Fruit fly (Drosophila melanogaster) whole organism, embryonic: Measurements from ENCODE around the gene Polr3E.

Experiments
- ATbp ChIP-seq: fragments of 200-800 bp; sonication (Bioruptor generic); optimal IDR thresholded peaks from 2 replicates; lab custom pipeline; 2017; ENCODE audit warnings: missing biosample characterization, mild to moderate bottlenecking, missing genetic modification characterization, missing genetic modification reagents
- CG10543 ChIP-seq: fragments of 200-800 bp; sonication (Bioruptor generic); optimal IDR thresholded peaks from 3 replicates; lab custom pipeline; 2017; ENCODE audit warnings: missing biosample characterization, mild to moderate bottlenecking, missing genetic modification characterization, moderate library complexity
- CG12071 ChIP-seq: fragments of 200-800 bp; sonication (Bioruptor generic); optimal IDR thresholded peaks from 3 replicates; lab custom pipeline; 2018; ENCODE audit warnings: missing biosample characterization, mild to moderate bottlenecking, missing genetic modification characterization
- CG13775 ChIP-seq: fragments of 200-800 bp; sonication (Bioruptor generic); optimal IDR thresholded peaks from 3 replicates; lab custom pipeline; 2017; ENCODE audit warnings: missing biosample characterization, mild to moderate bottlenecking, missing genetic modification characterization
- CG13894 ChIP-seq: fragments of 200-800 bp; sonication (Bioruptor generic); optimal IDR thresholded peaks from 3 replicates; lab custom pipeline; 2018; ENCODE audit warnings: missing biosample characterization, mild to moderate bottlenecking, missing genetic modification characterization, moderate library complexity
- CG14014 ChIP-seq: fragments of 200-800 bp; sonication (Bioruptor generic); IDR thresholded peaks from 2 replicates; pipeline ENCODE4 v1.3.6; 2022; ENCODE audit warnings: missing biosample characterization, missing genetic modification characterization
- CG15514 ChIP-seq: fragments of 200-800 bp; sonication (Bioruptor generic); optimal IDR thresholded peaks from 3 replicates; lab custom pipeline; 2017; ENCODE audit warnings: missing biosample characterization, missing genetic modification characterization, mild to moderate bottlenecking, moderate library complexity, missing genetic modification reagents
- CG17912 ChIP-seq: fragments of 200-800 bp; sonication (Bioruptor generic); optimal IDR thresholded peaks from 2 replicates; lab custom pipeline; 2018; ENCODE audit warnings: missing biosample characterization, mild to moderate bottlenecking, missing genetic modification characterization
- CG18476 ChIP-seq: fragments of 200-800 bp; sonication (Bioruptor generic); optimal IDR thresholded peaks from 2 replicates; lab custom pipeline; 2016; ENCODE audit warnings: missing biosample characterization, mild to moderate bottlenecking, missing genetic modification characterization
- CG32532 ChIP-seq: fragments of 200-800 bp; sonication (Bioruptor generic); IDR thresholded peaks from 2 replicates; pipeline ENCODE4 v1.3.6; 2022; ENCODE audit warnings: missing biosample characterization, missing genetic modification characterization
- CG4617 ChIP-seq: fragments of 200-800 bp; sonication (Bioruptor generic); optimal IDR thresholded peaks from 3 replicates; lab custom pipeline; 2016; ENCODE audit warnings: missing biosample characterization, missing genetic modification characterization, borderline replicate concordance
- CG4707 ChIP-seq: fragments of 200-800 bp; sonication (Bioruptor generic); optimal IDR thresholded peaks from 2 replicates; lab custom pipeline; 2018; ENCODE audit warnings: missing biosample characterization, mild to moderate bottlenecking, missing genetic modification characterization, moderate library complexity
- CG6175 ChIP-seq: fragments of 200-800 bp; sonication (Bioruptor generic); IDR thresholded peaks from 3 replicates; pipeline ENCODE4 v1.3.6; 2022; ENCODE audit warnings: missing biosample characterization, missing genetic modification characterization
- CG6791 ChIP-seq: fragments of 200-800 bp; sonication (Bioruptor generic); IDR thresholded peaks from 3 replicates; pipeline ENCODE4 v1.3.6; 2022; ENCODE audit warnings: missing biosample characterization, missing genetic modification characterization; ENCODE audit not compliant: partially characterized antibody
- CG8478 ChIP-seq: fragments of >200 bp; optimal IDR thresholded peaks from 2 replicates; lab custom pipeline; 2018
- Dad ChIP-seq: fragments of 200-800 bp; sonication (Bioruptor generic); optimal IDR thresholded peaks from 3 replicates; lab custom pipeline; 2016; ENCODE audit warnings: missing biosample characterization, missing genetic modification characterization
- Eip74EF ChIP-seq, 2 experiments: fragments of 200-800 bp in 1 of 2; fragments of >200 bp in 1 of 2; sonication (Bioruptor generic) in 1 of 2; optimal IDR thresholded peaks; 2 replicates each; lab custom pipeline; 2017 to 2019; ENCODE audit warnings: missing biosample characterization in 2 of 2, missing genetic modification characterization in 2 of 2, mild to moderate bottlenecking in 1 of 2, moderate library complexity in 1 of 2
- H2.0 ChIP-seq: fragments of 200-800 bp; sonication (Bioruptor generic); IDR thresholded peaks from 2 replicates; pipeline ENCODE4 v1.3.6; 2022; ENCODE audit warnings: missing biosample characterization, missing genetic modification characterization
- Hey ChIP-seq: fragments of 200-800 bp; sonication (Bioruptor generic); optimal IDR thresholded peaks from 3 replicates; lab custom pipeline; 2018; ENCODE audit warnings: missing biosample characterization, mild to moderate bottlenecking, missing genetic modification characterization
- HmgZ ChIP-seq: fragments of 200-800 bp; sonication (Bioruptor generic); optimal IDR thresholded peaks from 2 replicates; lab custom pipeline; 2018; ENCODE audit warnings: missing biosample characterization, mild to moderate bottlenecking, missing genetic modification characterization
- MBD-R2 ChIP-seq: fragments of 200-800 bp; sonication (Bioruptor generic); IDR thresholded peaks from 2 replicates; pipeline ENCODE4 v1.3.6; 2022; ENCODE audit warnings: missing biosample characterization, missing genetic modification characterization
- MTF-1 ChIP-seq: fragments of 200-800 bp; sonication (Bioruptor generic); optimal IDR thresholded peaks from 2 replicates; lab custom pipeline; 2018; ENCODE audit warnings: missing biosample characterization, mild to moderate bottlenecking, missing genetic modification characterization, borderline replicate concordance
- Med ChIP-seq: fragments of 200-800 bp; sonication (Bioruptor generic); peaks from one replicate; lab custom pipeline; 2016; ENCODE audit warnings: missing biosample characterization, missing genetic modification characterization, mild to moderate bottlenecking, inconsistent platforms, moderate library complexity
- NK7.1 ChIP-seq: fragments of 200-800 bp; sonication (Bioruptor generic); optimal IDR thresholded peaks from 3 replicates; lab custom pipeline; 2016; ENCODE audit warnings: missing biosample characterization, missing genetic modification characterization
- Pdp1 ChIP-seq, 2 experiments: fragments of 200-800 bp; sonication (Bioruptor generic); optimal IDR thresholded peaks; 3 replicates each; lab custom pipeline; 2016; ENCODE audit warnings: missing biosample characterization in 2 of 2, missing genetic modification characterization in 2 of 2, mild to moderate bottlenecking in 1 of 2, moderate library complexity in 1 of 2
- abd-A ChIP-seq: fragments of 200-800 bp; sonication (Bioruptor generic); optimal IDR thresholded peaks from 3 replicates; lab custom pipeline; 2019; ENCODE audit warnings: missing biosample characterization, mild to moderate bottlenecking, missing genetic modification characterization, moderate library complexity
- chinmo ChIP-seq: fragments of 200-800 bp; sonication (Bioruptor generic); IDR thresholded peaks from 4 replicates; pipeline ENCODE4 v1.3.6; 2022; ENCODE audit warnings: missing biosample characterization, missing genetic modification characterization; ENCODE audit not compliant: partially characterized antibody
- ci ChIP-seq: fragments of 200-800 bp; sonication (Bioruptor generic); IDR thresholded peaks from 3 replicates; pipeline ENCODE4 v1.3.6; 2022; ENCODE audit warnings: missing biosample characterization, missing genetic modification characterization
- crol ChIP-seq: fragments of 200-800 bp; sonication (Bioruptor generic); IDR thresholded peaks from 2 replicates; pipeline ENCODE4 v1.3.6; 2022; ENCODE audit warnings: missing biosample characterization, missing genetic modification characterization
- cwo ChIP-seq: fragments of 200-800 bp; sonication (Bioruptor generic); optimal IDR thresholded peaks from 3 replicates; lab custom pipeline; 2017; ENCODE audit warnings: missing biosample characterization, missing genetic modification characterization, mild to moderate bottlenecking, moderate library complexity, missing genetic modification reagents
- dmrt99B ChIP-seq: fragments of 200-800 bp; sonication (Bioruptor generic); optimal IDR thresholded peaks from 2 replicates; lab custom pipeline; 2018; ENCODE audit warnings: missing biosample characterization, mild to moderate bottlenecking, missing genetic modification characterization, moderate library complexity
- fd64A ChIP-seq: fragments of 200-800 bp; sonication (Bioruptor generic); optimal IDR thresholded peaks from 3 replicates; lab custom pipeline; 2018; ENCODE audit warnings: missing biosample characterization, mild to moderate bottlenecking, missing genetic modification characterization
- gfzf ChIP-seq: fragments of 200-800 bp; sonication (Bioruptor generic); optimal IDR thresholded peaks from 2 replicates; lab custom pipeline; 2016; ENCODE audit warnings: missing biosample characterization, mild to moderate bottlenecking, missing genetic modification characterization, moderate library complexity
- gro ChIP-seq: fragments of 200-800 bp; sonication (Bioruptor generic); optimal IDR thresholded peaks from 2 replicates; lab custom pipeline; 2016; ENCODE audit warnings: missing biosample characterization, missing genetic modification characterization
- gsb-n ChIP-seq: fragments of 200-800 bp; sonication (Bioruptor generic); optimal IDR thresholded peaks from 3 replicates; lab custom pipeline; 2018; ENCODE audit warnings: missing biosample characterization, mild to moderate bottlenecking, missing genetic modification characterization
- hkb ChIP-seq, 2 experiments: fragments of 200-800 bp in 1 of 2; fragments of >200 bp in 1 of 2; sonication (Bioruptor generic) in 1 of 2; IDR thresholded peaks in 1 of 2; optimal IDR thresholded peaks in 1 of 2; 2 replicates each; pipeline versions ENCODE4 v1.3.6 to Lab custom; 2017 to 2022; ENCODE audit warnings: missing biosample characterization in 1 of 2, missing genetic modification characterization in 1 of 2
- ken ChIP-seq: fragments of 200-800 bp; sonication (Bioruptor generic); IDR thresholded peaks from 3 replicates; pipeline ENCODE4 v1.3.6; 2022; ENCODE audit warnings: missing biosample characterization, missing genetic modification characterization
- kni ChIP-seq: fragments of 200-800 bp; sonication (Bioruptor generic); optimal IDR thresholded peaks from 3 replicates; lab custom pipeline; 2017; ENCODE audit warnings: mild to moderate bottlenecking, missing biosample characterization, missing genetic modification reagents, missing genetic modification characterization
- lab ChIP-seq: fragments of 200-800 bp; sonication (Bioruptor generic); optimal IDR thresholded peaks from 3 replicates; lab custom pipeline; 2017; ENCODE audit warnings: missing biosample characterization, missing genetic modification characterization, mild to moderate bottlenecking, moderate library complexity, missing genetic modification reagents
- mirr ChIP-seq: fragments of 200-800 bp; sonication (Bioruptor generic); optimal IDR thresholded peaks from 3 replicates; lab custom pipeline; 2018; ENCODE audit warnings: missing biosample characterization, mild to moderate bottlenecking, missing genetic modification characterization
- oc ChIP-seq: fragments of 200-800 bp; sonication (Bioruptor generic); optimal IDR thresholded peaks from 2 replicates; lab custom pipeline; 2018; ENCODE audit warnings: missing biosample characterization, mild to moderate bottlenecking, missing genetic modification characterization, moderate library complexity
- salm ChIP-seq: fragments of 200-800 bp; sonication (Bioruptor generic); optimal IDR thresholded peaks from 2 replicates; lab custom pipeline; 2018; ENCODE audit warnings: missing biosample characterization, mild to moderate bottlenecking, missing genetic modification characterization
- sd ChIP-seq: fragments of 200-800 bp; sonication (Bioruptor generic); optimal IDR thresholded peaks from 3 replicates; lab custom pipeline; 2018; ENCODE audit warnings: missing biosample characterization, mild to moderate bottlenecking, missing genetic modification characterization, moderate library complexity
- so ChIP-seq: fragments of 200-800 bp; sonication (Bioruptor generic); IDR thresholded peaks from 3 replicates; pipeline ENCODE4 v1.3.6; 2022; ENCODE audit warnings: missing biosample characterization, missing genetic modification characterization
- sug ChIP-seq: fragments of 200-800 bp; optimal IDR thresholded peaks from 2 replicates; lab custom pipeline; 2019; ENCODE audit warnings: missing biosample characterization, mild to moderate bottlenecking, missing genetic modification characterization, moderate library complexity
- toy ChIP-seq: fragments of 200-800 bp; sonication (Bioruptor generic); IDR thresholded peaks from 2 replicates; pipeline ENCODE4 v1.3.6; 2022; ENCODE audit warnings: missing biosample characterization, missing genetic modification characterization
- vvl ChIP-seq: fragments of 200-800 bp; sonication (Bioruptor generic); IDR thresholded peaks from 2 replicates; pipeline ENCODE4 v1.3.6; 2022; ENCODE audit warnings: missing biosample characterization, missing genetic modification characterization
- zen ChIP-seq: fragments of 200-800 bp; sonication (Bioruptor generic); optimal IDR thresholded peaks from 3 replicates; lab custom pipeline; 2018; ENCODE audit warnings: missing biosample characterization, mild to moderate bottlenecking, missing genetic modification characterization, moderate library complexity

Gene Polr3E

DNA sequence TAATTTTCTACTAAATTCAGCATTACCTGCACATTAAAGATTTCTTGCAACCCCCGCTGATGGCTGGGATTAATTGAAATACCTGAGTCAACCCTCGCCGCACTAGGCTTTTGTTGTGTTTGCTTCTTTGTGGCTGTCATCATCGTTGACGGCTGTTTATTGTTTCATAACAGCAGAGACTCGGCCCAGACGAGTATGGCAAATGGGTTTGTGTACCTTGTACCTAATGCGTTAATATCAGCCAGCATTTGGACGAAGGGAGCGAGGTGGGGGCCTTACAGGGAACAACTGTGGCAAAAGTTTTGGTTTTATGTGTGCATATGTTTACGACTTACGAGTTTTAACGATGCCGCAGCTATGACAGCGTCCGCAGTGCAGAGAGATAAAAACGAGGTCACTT lies 24.2 kb downstream of the Polr3E start (continued):
- TF ChIP-seq HmgZ (tag; lab: Kevin White, UChicago) (peak; percentile 1), Eip74EF (GFP tag; optimal IDR thresholded peaks at IDR 0.05; lab: Kevin White, UChicago) (no peak), Med (GFP tag; lab: Kevin White, UChicago) (peak; percentile 87), lab (GFP tag; lab: Kevin White, UChicago) (peak; percentile 50), CG4707 (GFP tag; lab: Kevin White, UChicago) (peak; percentile 29), salm (tag; lab: Kevin White, UChicago) (peak; percentile 7), fd64A (peak; percentile 8), NK7.1 (GFP tag; lab: Kevin White, UChicago) (no peak), Pdp1 (GFP tag; optimal IDR thresholded peaks at IDR 0.05; lab: Kevin White, UChicago) (peak in 1 of 2 experiments; percentile 81), gsb-n (peak; percentile 1), vvl (peak; percentile 37; the same call in 1 of the 2 replicates), kni (GFP tag; lab: Kevin White, UChicago) (peak; percentile 30), abd-A (tag; lab: Kevin White, UChicago) (peak; percentile 80), zen (tag; lab: Kevin White, UChicago) (peak; percentile 45), CG8478 (lab: Kevin White, UChicago) (no peak), oc (tag; lab: Kevin White, UChicago) (peak; percentile 69), CG4617 (no peak), CG13894 (tag; lab: Kevin White, UChicago) (peak; percentile 71), Hey (peak; percentile 18), sug (tag; lab: Kevin White, UChicago) (peak; percentile 4), ken (GFP tag; lab: Robert Waterston, UW) (no peak), toy (GFP tag; lab: Robert Waterston, UW) (0 out of 2 replicates have a peak, but pooled peaks have one; percentile 7), cwo (GFP tag; lab: Kevin White, UChicago) (no peak), crol (peak; percentile 83), CG12071 (GFP tag; lab: Kevin White, UChicago) (peak; percentile 40), chinmo (GFP tag; lab: Robert Waterston, UW) (peak; percentile 93), CG6791 (GFP tag; lab: Robert Waterston, UW) (no peak), CG6175 (GFP tag; lab: Robert Waterston, UW) (0 out of 3 replicates have a peak, but pooled peaks have one; percentile 37), ci (GFP tag; lab: Robert Waterston, UW) (0 out of 3 replicates have a peak, but pooled peaks have one; percentile 42), CG14014 (peak; percentile 11; the same call in 1 of the 2 replicates), CG18476 (GFP tag; lab: Kevin White, UChicago) (peak; percentile 89), Dad (GFP tag; lab: Kevin White, UChicago) (no peak), hkb (optimal IDR thresholded peaks at IDR 0.05; lab: Kevin White, UChicago) (no peak), hkb (GFP tag; IDR thresholded peaks at IDR 0.05; lab: Robert Waterston, UW) (0 out of 2 replicates have a peak, but pooled peaks have one; percentile 37), so (peak; percentile 47; the same call in 1 of the 3 replicates), gro (GFP tag; lab: Kevin White, UChicago) (peak; percentile 10), CG13775 (no peak), ATbp (GFP tag; lab: Kevin White, UChicago) (peak; percentile 14), MTF-1 (peak; percentile 40), dmrt99B (tag; lab: Kevin White, UChicago) (peak; percentile 25), CG32532 (GFP tag; lab: Robert Waterston, UW) (0 out of 2 replicates have a peak, but pooled peaks have one; percentile 19), H2.0 (GFP tag; lab: Robert Waterston, UW) (peak; percentile 21; the same call in 1 of the 2 replicates), CG10543 (GFP tag; lab: Kevin White, UChicago) (peak; percentile 74), gfzf (GFP tag; lab: Kevin White, UChicago) (peak; percentile 8), sd (peak; percentile 56), CG15514 (peak; percentile 24), mirr (peak; percentile 79), MBD-R2 (GFP tag; lab: Robert Waterston, UW) (no peak), CG17912 (GFP tag; lab: Kevin White, UChicago) (peak; percentile 65)
